Worm (Caenorhabditis elegans) whole organism, L4 larva: ENCODE measurements around the gene col-154.

Experiments used
- F37D6.2 ChIP-seq: sonication (generic microtip); optimal IDR thresholded peaks from 2 replicates; lab custom pipeline; 2016; ENCODE audit warnings: mild to moderate bottlenecking, missing genetic modification characterization, missing compliant biosample characterization
- T26A8.4 ChIP-seq: fragments of 200-800 bp; sonication (Bioruptor generic); IDR thresholded peaks from 2 replicates; pipeline ENCODE4 v1.3.6; 2022; ENCODE audit warnings: missing genetic modification characterization, missing compliant biosample characterization
- Y105C5A.15 ChIP-seq: fragments of 200-800 bp; sonication (Bioruptor generic); IDR thresholded peaks from 2 replicates; pipeline ENCODE4 v1.3.6; 2022; ENCODE audit warnings: missing genetic modification characterization, missing compliant biosample characterization
- aha-1 ChIP-seq: fragments of 150-350 bp; peaks from one replicate; lab custom pipeline; 2014; ENCODE audit warnings: missing biosample characterization, missing genetic modification characterization
- aly-2 ChIP-seq: sonication (generic microtip); optimal IDR thresholded peaks from 2 replicates; lab custom pipeline; 2018; ENCODE audit warnings: missing biosample characterization, missing genetic modification characterization
- attf-4 ChIP-seq: sonication (generic microtip); optimal IDR thresholded peaks from 3 replicates; lab custom pipeline; 2017; ENCODE audit warnings: missing biosample characterization, missing genetic modification characterization
- ceh-20 ChIP-seq: fragments of 200-800 bp; sonication (Bioruptor generic); IDR thresholded peaks from 2 replicates; pipeline ENCODE4 v1.3.6; 2022; ENCODE audit warnings: missing genetic modification reagents, missing genetic modification characterization, missing compliant biosample characterization
- ceh-28 ChIP-seq: fragments of 150-350 bp; optimal IDR thresholded peaks from 2 replicates; lab custom pipeline; 2014; ENCODE audit warnings: missing biosample characterization, missing genetic modification reagents, missing genetic modification characterization
- ceh-44 ChIP-seq: fragments of 200-800 bp; sonication (Bioruptor generic); IDR thresholded peaks from 2 replicates; pipeline ENCODE4 v1.3.6; 2022; ENCODE audit warnings: missing genetic modification reagents, missing genetic modification characterization, missing compliant biosample characterization
- ceh-62 ChIP-seq: sonication (generic microtip); optimal IDR thresholded peaks from 2 replicates; lab custom pipeline; 2017; ENCODE audit warnings: missing biosample characterization, missing genetic modification characterization
- ces-1 ChIP-seq: fragments of 150-350 bp; sonication (generic microtip); optimal IDR thresholded peaks from 4 replicates; lab custom pipeline; 2014; ENCODE audit warnings: missing biosample characterization, missing genetic modification reagents, missing genetic modification characterization
- ctbp-1 ChIP-seq: fragments of 200-800 bp; sonication (Bioruptor generic); IDR thresholded peaks from 2 replicates; pipeline ENCODE4 v1.3.6; 2022; ENCODE audit warnings: missing genetic modification reagents, missing genetic modification characterization, missing compliant biosample characterization
- daf-16 ChIP-seq, 3 experiments: sonication (generic microtip); optimal IDR thresholded peaks; 2 replicates each; lab custom pipeline; 2016 to 2017; ENCODE audit warnings: missing genetic modification characterization in 3 of 3, missing genetic modification reagents in 3 of 3, mild to moderate bottlenecking in 2 of 3, missing compliant biosample characterization in 2 of 3, missing biosample characterization in 1 of 3, moderate library complexity in 1 of 3
- daf-8 ChIP-seq: fragments of 200-800 bp; sonication (Bioruptor generic); IDR thresholded peaks from 2 replicates; pipeline ENCODE4 v1.3.6; 2022; ENCODE audit warnings: missing genetic modification characterization, missing compliant biosample characterization
- dmd-6 ChIP-seq: fragments of 200-800 bp; sonication (Bioruptor generic); IDR thresholded peaks from 2 replicates; pipeline ENCODE4 v1.3.6; 2022; ENCODE audit warnings: missing genetic modification reagents, missing genetic modification characterization, missing compliant biosample characterization
- dmd-8 ChIP-seq: fragments of 200-800 bp; sonication (Bioruptor generic); IDR thresholded peaks from 2 replicates; pipeline ENCODE4 v1.3.6; 2022; ENCODE audit warnings: missing genetic modification characterization, missing compliant biosample characterization
- dpl-1 ChIP-seq: fragments of 150-350 bp; optimal IDR thresholded peaks from 2 replicates; lab custom pipeline; 2014; ENCODE audit warnings: missing biosample characterization, missing genetic modification reagents, missing genetic modification characterization
- dve-1 ChIP-seq: sonication (generic microtip); optimal IDR thresholded peaks from 2 replicates; lab custom pipeline; 2017; ENCODE audit warnings: antibody characterized with exemption, mild to moderate bottlenecking, missing genetic modification characterization, missing compliant biosample characterization; ENCODE audit not compliant: insufficient read depth
- egl-43 ChIP-seq: fragments of 200-800 bp; sonication (Bioruptor generic); IDR thresholded peaks from 2 replicates; pipeline ENCODE4 v1.3.6; 2022; ENCODE audit warnings: missing genetic modification reagents, missing genetic modification characterization, missing compliant biosample characterization
- fos-1 ChIP-seq: fragments of 150-350 bp; optimal IDR thresholded peaks from 2 replicates; lab custom pipeline; 2014; ENCODE audit warnings: missing biosample characterization, missing genetic modification characterization
- hif-1 ChIP-seq, 2 experiments: sonication (generic microtip); optimal IDR thresholded peaks; 2 replicates each; lab custom pipeline; 2016 to 2017; ENCODE audit warnings: missing compliant biosample characterization in 2 of 2, missing genetic modification characterization in 2 of 2, missing genetic modification reagents in 2 of 2, missing genotype in 2 of 2, mild to moderate bottlenecking in 1 of 2
- hlh-30 ChIP-seq: sonication (generic microtip); optimal IDR thresholded peaks from 2 replicates; lab custom pipeline; 2017; ENCODE audit warnings: antibody characterized with exemption, mild to moderate bottlenecking, missing genetic modification characterization, missing compliant biosample characterization; ENCODE audit not compliant: insufficient read depth
- hmg-1.1 ChIP-seq: fragments of 200-800 bp; sonication (Bioruptor generic); IDR thresholded peaks from 2 replicates; pipeline ENCODE4 v1.3.6; 2022; ENCODE audit warnings: missing genetic modification reagents, missing genetic modification characterization, missing compliant biosample characterization
- jun-1 ChIP-seq: fragments of 150-350 bp; optimal IDR thresholded peaks from 2 replicates; lab custom pipeline; 2014; ENCODE audit warnings: missing biosample characterization, missing genetic modification reagents, missing genetic modification characterization
- lin-1 ChIP-seq: fragments of 200-800 bp; sonication (Bioruptor generic); IDR thresholded peaks from 2 replicates; pipeline ENCODE4 v1.3.6; 2022; ENCODE audit warnings: missing genetic modification reagents, missing genetic modification characterization, missing compliant biosample characterization
- lir-3 ChIP-seq: sonication (generic microtip); optimal IDR thresholded peaks from 2 replicates; lab custom pipeline; 2016; ENCODE audit warnings: mild to moderate bottlenecking, missing genetic modification characterization, missing compliant biosample characterization
- lsy-2 ChIP-seq, 2 experiments: fragments of 150-350 bp in 1 of 2; sonication (generic microtip) in 1 of 2; optimal IDR thresholded peaks; 2 replicates each; lab custom pipeline; 2014 to 2017; ENCODE audit warnings: missing biosample characterization in 2 of 2, missing genetic modification characterization in 2 of 2
- madf-9 ChIP-seq: fragments of 200-800 bp; sonication (Bioruptor generic); conservative IDR thresholded peaks from 2 replicates; pipeline ENCODE4 v1.3.6; 2022; ENCODE audit warnings: missing genetic modification reagents, missing genetic modification characterization, missing compliant biosample characterization
- mdl-1 ChIP-seq, 2 experiments: fragments of 150-350 bp in 1 of 2; sonication (generic microtip) in 1 of 2; optimal IDR thresholded peaks; 2 replicates each; lab custom pipeline; 2014 to 2017; ENCODE audit warnings: missing biosample characterization in 2 of 2, missing genetic modification characterization in 2 of 2
- mes-2 ChIP-seq: sonication (generic microtip); optimal IDR thresholded peaks from 2 replicates; lab custom pipeline; 2016; ENCODE audit warnings: missing genotype, mild to moderate bottlenecking, missing genetic modification characterization, missing compliant biosample characterization; ENCODE audit not compliant: poor library complexity, severe bottlenecking
- mxl-2 ChIP-seq: fragments of 200-800 bp; sonication (Bioruptor generic); conservative IDR thresholded peaks from 2 replicates; pipeline ENCODE4 v1.3.6; 2022; ENCODE audit warnings: missing genetic modification reagents, missing genetic modification characterization, missing compliant biosample characterization
- mxl-3 ChIP-seq: fragments of 200-800 bp; sonication (Bioruptor generic); optimal IDR thresholded peaks from 2 replicates; lab custom pipeline; 2018; ENCODE audit warnings: mild to moderate bottlenecking, missing genetic modification characterization, missing compliant biosample characterization
- nhr-11 ChIP-seq: fragments of 150-350 bp; optimal IDR thresholded peaks from 2 replicates; lab custom pipeline; 2014; ENCODE audit warnings: missing biosample characterization, missing genetic modification characterization
- nhr-48 ChIP-seq: sonication (generic microtip); optimal IDR thresholded peaks from 2 replicates; lab custom pipeline; 2016; ENCODE audit warnings: mild to moderate bottlenecking, missing genetic modification characterization, missing compliant biosample characterization
- nhr-6 ChIP-seq: fragments of 150-350 bp; optimal IDR thresholded peaks from 2 replicates; lab custom pipeline; 2014; ENCODE audit warnings: missing biosample characterization, missing genetic modification characterization
- pqm-1 ChIP-seq: sonication (generic microtip); optimal IDR thresholded peaks from 2 replicates; lab custom pipeline; 2017; ENCODE audit warnings: missing biosample characterization, missing genetic modification characterization
- rbr-2 ChIP-seq: sonication (generic microtip); optimal IDR thresholded peaks from 2 replicates; lab custom pipeline; 2016; ENCODE audit warnings: missing genotype, missing genetic modification characterization, missing compliant biosample characterization
- set-16 ChIP-seq: fragments of 200-800 bp; sonication (Bioruptor generic); IDR thresholded peaks from 2 replicates; pipeline ENCODE4 v1.3.6; 2022; ENCODE audit warnings: missing genetic modification reagents, missing genetic modification characterization, missing compliant biosample characterization
- skn-1 ChIP-seq: fragments of 150-350 bp; optimal IDR thresholded peaks from 2 replicates; lab custom pipeline; 2014; ENCODE audit warnings: missing biosample characterization, missing genetic modification characterization
- snpc-1.2 ChIP-seq: fragments of 200-800 bp; sonication (Bioruptor generic); IDR thresholded peaks from 2 replicates; pipeline ENCODE4 v1.3.6; 2022; ENCODE audit warnings: missing genetic modification reagents, missing genetic modification characterization, missing compliant biosample characterization
- snpc-4 ChIP-seq: fragments of 150-350 bp; optimal IDR thresholded peaks from 2 replicates; lab custom pipeline; 2014; ENCODE audit warnings: missing biosample characterization, missing genetic modification characterization
- spr-1 ChIP-seq: sonication (generic microtip); optimal IDR thresholded peaks from 2 replicates; lab custom pipeline; 2016; ENCODE audit warnings: mild to moderate bottlenecking, missing genetic modification characterization, missing compliant biosample characterization
- spr-3 ChIP-seq: fragments of 200-800 bp; sonication (Bioruptor generic); optimal IDR thresholded peaks from 2 replicates; lab custom pipeline; 2018; ENCODE audit warnings: mild to moderate bottlenecking, missing genetic modification characterization, missing compliant biosample characterization
- unc-130 ChIP-seq: sonication (generic microtip); optimal IDR thresholded peaks from 2 replicates; lab custom pipeline; 2016; ENCODE audit warnings: missing genetic modification reagents, missing genetic modification characterization, missing compliant biosample characterization
- unc-39 ChIP-seq: sonication (generic microtip); optimal IDR thresholded peaks from 2 replicates; lab custom pipeline; 2017; ENCODE audit warnings: missing biosample characterization, missing genetic modification characterization
- unc-62 ChIP-seq, 3 experiments: fragments of 150-350 bp in 1 of 3; sonication (generic microtip); optimal IDR thresholded peaks in 2 of 3; peaks in 1 of 3; 1 replicate in 1 of 3; 2 replicates in 2 of 3; lab custom pipeline; 2014 to 2017; ENCODE audit warnings: missing biosample characterization in 3 of 3, missing genetic modification characterization in 3 of 3, missing genetic modification reagents in 3 of 3, missing genotype in 1 of 3
- vab-7 ChIP-seq: fragments of 200-800 bp; sonication (Bioruptor generic); IDR thresholded peaks from 2 replicates; pipeline ENCODE4 v1.3.6; 2022; ENCODE audit warnings: missing genetic modification reagents, missing genetic modification characterization, missing compliant biosample characterization
- zfp-2 ChIP-seq: sonication (generic microtip); optimal IDR thresholded peaks from 2 replicates; lab custom pipeline; 2016; ENCODE audit warnings: mild to moderate bottlenecking, missing genetic modification characterization, missing compliant biosample characterization
- ztf-7 ChIP-seq: fragments of 150-350 bp; optimal IDR thresholded peaks from 2 replicates; lab custom pipeline; 2014; ENCODE audit warnings: missing biosample characterization, missing genetic modification characterization

col-154 gene

DNA sequence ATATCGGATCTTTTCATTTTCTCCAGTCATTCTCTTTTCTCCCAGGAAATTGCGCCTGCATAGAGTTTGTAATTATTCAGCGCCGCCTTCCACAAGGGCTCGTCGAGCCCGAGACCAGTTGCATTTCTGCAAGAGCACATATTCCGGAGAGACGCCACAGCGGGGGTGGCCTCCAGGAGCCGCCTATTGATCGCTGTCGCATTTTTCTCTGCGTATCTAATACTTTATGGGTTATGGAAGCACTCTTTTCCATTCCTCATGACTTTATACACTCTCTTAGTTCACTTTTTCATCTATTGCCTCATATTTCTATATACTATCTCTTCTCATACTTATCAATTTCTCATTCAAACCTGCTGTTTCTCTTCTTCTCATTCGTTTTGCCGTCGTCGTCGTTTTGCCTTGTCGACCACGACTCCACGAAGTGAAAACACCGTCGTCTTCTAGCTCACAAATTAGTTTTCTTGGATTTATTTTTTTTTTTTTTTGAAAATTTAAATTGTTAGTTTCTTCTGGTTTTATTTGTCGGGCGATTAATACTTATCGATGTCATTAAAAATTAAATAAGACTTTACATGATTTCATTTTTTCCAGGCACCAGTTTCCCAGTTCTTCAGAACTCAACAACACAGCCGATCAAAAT, 9.9 kb upstream of the col-154 start, which contains the start of gene cnb-1:
TSS of gene cnb-1 (plus strand) at position 593 of the 643 bp plus-strand sequence.
- TF ChIP-seq mdl-1 (tag; optimal IDR thresholded peaks at IDR 0.05; lab: Kevin White, UChicago) = peak in 1 of 2 experiments; percentile 8
- no peak for TF ChIP-seq aly-2 (tag; lab: Kevin White, UChicago)
- no peak for TF ChIP-seq snpc-1.2 (GFP tag; lab: Robert Waterston, UW)
- TF ChIP-seq aha-1 (tag; lab: Kevin White, UChicago) = no peak
- no peak for TF ChIP-seq mxl-2 (GFP tag; lab: Robert Waterston, UW)
- TF ChIP-seq ctbp-1 = 0 out of 2 replicates have a peak, but pooled peaks have one; percentile 59
- TF ChIP-seq lin-1 (GFP tag; lab: Robert Waterston, UW) = no peak
- TF ChIP-seq ceh-62 = no peak
- no peak for TF ChIP-seq snpc-4 (tag; lab: Kevin White, UChicago)
- TF ChIP-seq skn-1 (tag; lab: Kevin White, UChicago) = no peak
- no peak for TF ChIP-seq nhr-48 (tag; lab: Kevin White, UChicago)
- peak; percentile 73; the same call in 1 of the 2 replicates for TF ChIP-seq egl-43 (GFP tag; lab: Robert Waterston, UW)
- TF ChIP-seq dmd-6 (GFP tag; lab: Robert Waterston, UW) = peak; percentile 77
- TF ChIP-seq Y105C5A.15 (GFP tag; lab: Robert Waterston, UW) = no peak
- TF ChIP-seq daf-8 (GFP tag; lab: Robert Waterston, UW) = no peak
- TF ChIP-seq madf-9 (GFP tag; lab: Robert Waterston, UW) = no peak
- peak; percentile 42 for TF ChIP-seq dve-1 (tag; lab: Kevin White, UChicago)
- TF ChIP-seq hif-1 (tag; optimal IDR thresholded peaks at IDR 0.05; lab: Kevin White, UChicago) = peak in 1 of 2 experiments; percentile 61
- TF ChIP-seq spr-1 (tag; lab: Kevin White, UChicago) = peak; percentile 3
- TF ChIP-seq ztf-7 (tag; lab: Kevin White, UChicago) = peak; percentile 56
- no peak for TF ChIP-seq attf-4 (tag; lab: Kevin White, UChicago)
- no peak for TF ChIP-seq mxl-3 (GFP tag; lab: Kevin White, UChicago)
- peak; percentile 77 for TF ChIP-seq rbr-2 (tag; lab: Kevin White, UChicago)
- TF ChIP-seq jun-1 (tag; lab: Kevin White, UChicago) = no peak
- TF ChIP-seq lir-3 (tag; lab: Kevin White, UChicago) = no peak
- no peak for TF ChIP-seq unc-39 (tag; lab: Kevin White, UChicago)
- no peak for TF ChIP-seq zfp-2 (tag; lab: Kevin White, UChicago)
- TF ChIP-seq mes-2 (tag; lab: Kevin White, UChicago) = peak; percentile 29
- TF ChIP-seq dmd-8 (GFP tag; lab: Robert Waterston, UW) = no peak
- TF ChIP-seq spr-3 (GFP tag; lab: Kevin White, UChicago) = no peak
- peak; percentile 75 for TF ChIP-seq hmg-1.1 (GFP tag; lab: Robert Waterston, UW)
- TF ChIP-seq T26A8.4 (GFP tag; lab: Robert Waterston, UW) = 0 out of 2 replicates have a peak, but pooled peaks have one; percentile 36
- no peak for TF ChIP-seq vab-7 (GFP tag; lab: Robert Waterston, UW)
- TF ChIP-seq pqm-1 (tag; lab: Kevin White, UChicago) = peak; percentile 19
- no peak for TF ChIP-seq fos-1 (tag; lab: Kevin White, UChicago)
- no peak; the same call in none of the 2 replicates for TF ChIP-seq set-16 (GFP tag; lab: Robert Waterston, UW)
- TF ChIP-seq unc-62 (GFP tag; optimal IDR thresholded peaks at IDR 0.05 in 1 of 2; lab: Kevin White, UChicago) = peak in 1 of 2 experiments; percentile 91
- TF ChIP-seq unc-62 (tag; optimal IDR thresholded peaks at IDR 0.05; lab: Kevin White, UChicago) = no peak
- TF ChIP-seq ceh-20 (GFP tag; lab: Robert Waterston, UW) = peak; percentile 57; the same call in 1 of the 2 replicates
- no peak for TF ChIP-seq unc-130 (GFP tag; lab: Kevin White, UChicago)
- TF ChIP-seq hlh-30 (tag; lab: Kevin White, UChicago) = peak; percentile 84
- peak; percentile 31 for TF ChIP-seq F37D6.2
- peak; percentile 14 for TF ChIP-seq ces-1 (GFP tag; lab: Kevin White, UChicago)
- TF ChIP-seq lsy-2 (tag; optimal IDR thresholded peaks at IDR 0.05; lab: Kevin White, UChicago) = peak in 1 of 2 experiments; percentile 79
- peak; percentile 51 for TF ChIP-seq ceh-28 (tag; lab: Kevin White, UChicago)
- no peak for TF ChIP-seq dpl-1 (GFP tag; lab: Kevin White, UChicago)
- no peak for TF ChIP-seq nhr-6
- TF ChIP-seq ceh-44 (GFP tag; lab: Robert Waterston, UW) = no peak
- no peak for TF ChIP-seq daf-16 (GFP tag; optimal IDR thresholded peaks at IDR 0.05; lab: Kevin White, UChicago)
- peak; percentile 49 for TF ChIP-seq daf-16 (tag; optimal IDR thresholded peaks at IDR 0.05; lab: Kevin White, UChicago)
- peak; percentile 24 for TF ChIP-seq nhr-11
